Fruit fly (Drosophila melanogaster) S2 (cell line): ENCODE results near the gene Alms1a.

ENCODE experiments used
- CG8478 ChIP-seq: fragments of >200 bp; optimal IDR thresholded peaks from 2 replicates; lab custom pipeline; 2018
- CTCF ChIP-seq, 2 experiments: fragments of >200 bp; optimal IDR thresholded peaks; 2 replicates each; lab custom pipeline; 2018

DNA sequence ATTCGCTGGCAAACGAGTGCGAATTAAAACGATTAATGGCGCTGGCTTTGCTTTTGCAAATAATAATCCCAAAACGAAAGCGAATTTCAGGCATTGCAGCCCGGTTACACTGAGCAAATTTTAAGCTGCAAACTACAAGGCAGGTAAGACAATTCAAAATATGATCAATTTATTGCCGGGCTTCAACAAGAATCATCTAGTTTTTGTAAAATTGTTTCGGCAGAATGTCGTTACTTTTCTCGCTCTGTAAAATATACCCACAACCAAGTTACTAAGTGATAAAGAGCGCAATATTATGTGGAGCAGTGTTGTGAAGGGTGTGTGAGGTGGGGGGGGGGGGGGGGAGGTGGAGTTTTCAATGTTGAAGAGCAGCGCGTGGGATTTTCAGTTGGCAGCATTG lies 20.9 kb downstream of the Alms1a start:
- TF ChIP-seq CTCF (optimal IDR thresholded peaks at IDR 0.05; lab: Kevin White, UChicago) (no peak), CG8478 (lab: Kevin White, UChicago) (no peak)
